Fruit fly (Drosophila melanogaster): ENCODE measurements around the gene ko.
A peak's percentile ranks its signal among the peaks of the same experiment; 100 is the strongest.

Gene ko

dm6 chr3L:21172527-21173253 lies 41.7 kb upstream of the ko start, which contains the start of the genes chb and AsnS (continued):
- TF ChIP-seq jing (GFP tag; optimal IDR thresholded peaks at IDR 0.05), result peak; percentile 64
- TF ChIP-seq CG16813 (GFP tag; IDR thresholded peaks at IDR 0.05; ENCODE audit: partially characterized antibody), result no peak
- TF ChIP-seq CG7745 (tag; optimal IDR thresholded peaks at IDR 0.05), result peak; percentile 84
- TF ChIP-seq CG4820 (GFP tag; optimal IDR thresholded peaks at IDR 0.05), result peak; percentile 85
- TF ChIP-seq CG7987 (GFP tag; optimal IDR thresholded peaks at IDR 0.05), result peak; percentile 74
- TF ChIP-seq Hr39 (optimal IDR thresholded peaks at IDR 0.05), result no peak
- peak; percentile 69 for TF ChIP-seq Dip3 (GFP tag; optimal IDR thresholded peaks at IDR 0.05)
- peak; percentile 78 for TF ChIP-seq org-1 (GFP tag; optimal IDR thresholded peaks at IDR 0.05)
- TF ChIP-seq CG9932 (GFP tag; IDR thresholded peaks at IDR 0.05), result peak; percentile 91
- TF ChIP-seq CG1647 (GFP tag; optimal IDR thresholded peaks at IDR 0.05), result peak; percentile 63
- peak; percentile 86 for TF ChIP-seq CG7556 (GFP tag; optimal IDR thresholded peaks at IDR 0.05)
- peak; percentile 92 for TF ChIP-seq lmd (GFP tag; IDR thresholded peaks at IDR 0.05)
- TF ChIP-seq Lim3 (GFP tag; IDR thresholded peaks at IDR 0.05), result peak; percentile 78
- peak; percentile 43 for TF ChIP-seq Adf1 (GFP tag; IDR thresholded peaks at IDR 0.05)
- TF ChIP-seq nmo (GFP tag; optimal IDR thresholded peaks at IDR 0.05), result peak; percentile 94
- peak; percentile 77 for TF ChIP-seq CG4707 (GFP tag; optimal IDR thresholded peaks at IDR 0.05)
- no peak for TF ChIP-seq CG4282 (GFP tag; optimal IDR thresholded peaks at IDR 0.05)

DNA sequence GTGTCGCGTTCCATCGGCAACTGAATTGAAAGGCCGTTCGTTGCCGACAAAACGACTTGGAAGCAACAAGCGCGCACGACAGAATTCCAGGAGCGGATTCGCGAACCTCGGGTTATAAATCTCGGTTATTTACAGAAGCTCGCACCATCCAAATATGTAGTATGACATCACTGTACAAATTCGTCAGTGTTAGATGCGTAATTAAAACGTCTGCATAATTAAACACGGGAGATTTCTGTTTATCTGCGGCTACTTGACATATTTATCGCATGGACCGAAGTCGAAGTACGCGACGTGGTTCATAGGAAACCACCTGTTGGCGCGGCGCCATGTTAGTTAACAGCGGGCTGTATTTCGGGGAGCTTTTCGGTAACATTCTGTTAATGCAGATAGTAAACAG lies 40.9 kb upstream of the ko start, which contains the start of gene Ac78C:
Ac78C (minus strand) TSS at position 26 of the 400 bp plus-strand sequence.
- TF ChIP-seq CG6791 (GFP tag; IDR thresholded peaks at IDR 0.05; ENCODE audit: partially characterized antibody) (no peak; the same call in 2 of the 3 replicates), hkb (optimal IDR thresholded peaks at IDR 0.05) (no peak), hkb (GFP tag; IDR thresholded peaks at IDR 0.05) (peak; percentile 88), vvl (GFP tag; IDR thresholded peaks at IDR 0.05) (peak; percentile 95), CG13894 (tag; optimal IDR thresholded peaks at IDR 0.05) (peak; percentile 96), Ets97D (GFP tag; optimal IDR thresholded peaks at IDR 0.05) (peak; percentile 69), aop (GFP tag; IDR thresholded peaks at IDR 0.05) (no peak), mirr (GFP tag; optimal IDR thresholded peaks at IDR 0.05) (peak; percentile 98), Awh (GFP tag; IDR thresholded peaks at IDR 0.05) (peak; percentile 84), run (tag; optimal IDR thresholded peaks at IDR 0.05) (peak; percentile 72), wor (GFP tag; IDR thresholded peaks at IDR 0.05) (peak; percentile 49; the same call in 1 of the 2 replicates), knrl (GFP tag; IDR thresholded peaks at IDR 0.05; ENCODE audit: partially characterized antibody) (peak; percentile 66), CG1792 (GFP tag; optimal IDR thresholded peaks at IDR 0.05) (peak; percentile 67), gfzf (GFP tag; optimal IDR thresholded peaks at IDR 0.05) (no peak), tin (GFP tag; optimal IDR thresholded peaks at IDR 0.05) (peak; percentile 79), Xbp1 (GFP tag; optimal IDR thresholded peaks at IDR 0.05) (peak; percentile 91), crp (GFP tag; optimal IDR thresholded peaks at IDR 0.05) (no peak), CG7357 (GFP tag; IDR thresholded peaks at IDR 0.05) (peak; percentile 70; the same call in 1 of the 3 replicates), Hand (GFP tag; optimal IDR thresholded peaks at IDR 0.05) (peak; percentile 89), gt (GFP tag; IDR thresholded peaks at IDR 0.05) (peak; percentile 46; the same call in 1 of the 2 replicates), sna (GFP tag; IDR thresholded peaks at IDR 0.05; ENCODE audit: partially characterized antibody) (no peak), Abd-B (GFP tag; optimal IDR thresholded peaks at IDR 0.05) (peak; percentile 79), Hr39 (optimal IDR thresholded peaks at IDR 0.05) (no peak), CG4854 (GFP tag; optimal IDR thresholded peaks at IDR 0.05) (peak; percentile 80), CG4328 (GFP tag; optimal IDR thresholded peaks at IDR 0.05) (peak; percentile 90), CG3838 (GFP tag; optimal IDR thresholded peaks at IDR 0.05) (peak; percentile 30), Sox102F (GFP tag; optimal IDR thresholded peaks at IDR 0.05) (peak; percentile 77), CG14860 (GFP tag; IDR thresholded peaks at IDR 0.05; ENCODE audit: partially characterized antibody) (no peak), CG43689 (GFP tag; IDR thresholded peaks at IDR 0.05) (no peak), az2 (GFP tag; optimal IDR thresholded peaks at IDR 0.05) (peak; percentile 66), HLHmδ (GFP tag; optimal IDR thresholded peaks at IDR 0.05) (no peak), CG13123 (GFP tag; optimal IDR thresholded peaks at IDR 0.05) (peak; percentile 47), CG9215 (GFP tag; IDR thresholded peaks at IDR 0.05) (peak; percentile 83)
